Worm (Caenorhabditis elegans): ENCODE data around the gene T12B3.2.

T12B3.2 gene

ce11 chrIV:7397507-7397906 lies 20.9 kb downstream of the T12B3.2 start:
- TF ChIP-seq lin-14 (GFP tag; optimal IDR thresholded peaks at IDR 0.05) (peak; percentile 5), efl-1 (optimal IDR thresholded peaks at IDR 0.05) (no peak), efl-1 (GFP tag; optimal IDR thresholded peaks at IDR 0.05 in 1 of 2) (peak in 1 of 2 experiments; percentile 77), tbx-2 (tag; optimal IDR thresholded peaks at IDR 0.05) (peak; percentile 30), pag-3 (tag; optimal IDR thresholded peaks at IDR 0.05; ENCODE audit: borderline replicate concordance, insufficient read depth) (no peak), elt-2 (tag; optimal IDR thresholded peaks at IDR 0.05) (no peak), irx-1 (tag; optimal IDR thresholded peaks at IDR 0.05) (no peak), aly-2 (tag; optimal IDR thresholded peaks at IDR 0.05) (no peak), isw-1 (GFP tag; IDR thresholded peaks at IDR 0.05) (no peak), hpl-2 (GFP tag; optimal IDR thresholded peaks at IDR 0.05) (no peak)

- TF ChIP-seq skn-1 (tag; optimal IDR thresholded peaks at IDR 0.05) (peak; percentile 33), lin-14 (GFP tag; optimal IDR thresholded peaks at IDR 0.05) (peak; percentile 81), nhr-20 (tag; optimal IDR thresholded peaks at IDR 0.05) (peak; percentile 24), rnt-1 (tag; optimal IDR thresholded peaks at IDR 0.05) (peak; percentile 35), zip-4 (GFP tag; optimal IDR thresholded peaks at IDR 0.05) (no peak), dsc-1 (tag; optimal IDR thresholded peaks at IDR 0.05) (peak; percentile 39), snu-23 (GFP tag; optimal IDR thresholded peaks at IDR 0.05) (peak; percentile 20), nhr-71 (tag; optimal IDR thresholded peaks at IDR 0.05) (peak; percentile 45), ceh-82 (tag; optimal IDR thresholded peaks at IDR 0.05) (peak in 1 of 3 experiments; percentile 39), fkh-10 (GFP tag; optimal IDR thresholded peaks at IDR 0.05) (peak; percentile 58), lsy-2 (tag; optimal IDR thresholded peaks at IDR 0.05) (peak in 1 of 2 experiments; percentile 14), sptf-1 (tag; optimal IDR thresholded peaks at IDR 0.05) (no peak), unc-86 (tag; optimal IDR thresholded peaks at IDR 0.05) (peak; percentile 40), unc-130 (tag; optimal IDR thresholded peaks at IDR 0.05) (peak; percentile 31), swsn-7 (tag; optimal IDR thresholded peaks at IDR 0.05) (peak; percentile 14), elt-2 (tag; optimal IDR thresholded peaks at IDR 0.05) (no peak)
Measured at ce11 chrIV:7400502-7401118, 24.0 kb downstream of the T12B3.2 start.

- TF ChIP-seq mep-1 (tag; optimal IDR thresholded peaks at IDR 0.05) (peak; percentile 75), nhr-71 (tag; optimal IDR thresholded peaks at IDR 0.05) (peak; percentile 87), egl-27 (tag; optimal IDR thresholded peaks at IDR 0.05) (peak in 1 of 2 experiments; percentile 19), ceh-82 (tag; optimal IDR thresholded peaks at IDR 0.05) (peak; percentile 55 to 88 (median 69)), egl-13 (tag; optimal IDR thresholded peaks at IDR 0.05) (peak; percentile 72), skn-1 (tag; optimal IDR thresholded peaks at IDR 0.05) (peak; percentile 49), nhr-19 (GFP tag; conservative IDR thresholded peaks at IDR 0.05) (peak; percentile 64), xbp-1 (tag; optimal IDR thresholded peaks at IDR 0.05) (peak; percentile 62), nhr-85 (tag) (no peak), lin-13 (GFP tag; optimal IDR thresholded peaks at IDR 0.05) (peak; percentile 6), mab-9 (GFP tag; IDR thresholded peaks at IDR 0.05) (0 out of 2 replicates have a peak, but pooled peaks have one; percentile 18), tbx-2 (tag; optimal IDR thresholded peaks at IDR 0.05) (peak; percentile 83), vab-15 (tag; optimal IDR thresholded peaks at IDR 0.05) (no peak), nhr-90 (tag; optimal IDR thresholded peaks at IDR 0.05; ENCODE audit: poor library complexity) (no peak), grh-1 (GFP tag; IDR thresholded peaks at IDR 0.05) (no peak), fkh-10 (GFP tag; optimal IDR thresholded peaks at IDR 0.05) (peak; percentile 89), pqm-1 (tag; optimal IDR thresholded peaks at IDR 0.05) (no peak), efl-1 (optimal IDR thresholded peaks at IDR 0.05) (peak; percentile 39 to 56), efl-1 (GFP tag; optimal IDR thresholded peaks at IDR 0.05 in 1 of 2) (peak in 1 of 2 experiments; percentile 30), unc-86 (tag; optimal IDR thresholded peaks at IDR 0.05) (peak; percentile 88), lsy-2 (tag; optimal IDR thresholded peaks at IDR 0.05) (peak; percentile 43 to 82), nhr-47 (tag; optimal IDR thresholded peaks at IDR 0.05) (peak; percentile 83), hlh-17 (GFP tag; optimal IDR thresholded peaks at IDR 0.05; ENCODE audit: borderline replicate concordance) (no peak), tlp-1 (tag; optimal IDR thresholded peaks at IDR 0.05) (no peak), fos-1 (tag; optimal IDR thresholded peaks at IDR 0.05) (peak; percentile 70), snu-23 (GFP tag; optimal IDR thresholded peaks at IDR 0.05) (peak; percentile 74), lir-3 (tag; optimal IDR thresholded peaks at IDR 0.05; ENCODE audit: poor library complexity) (peak; percentile 10), lin-35 (GFP tag; optimal IDR thresholded peaks at IDR 0.05) (peak in 1 of 2 experiments; percentile 60), ztf-4 (tag; optimal IDR thresholded peaks at IDR 0.05) (peak; percentile 40), swsn-7 (tag; optimal IDR thresholded peaks at IDR 0.05) (peak; percentile 82), snpc-4 (tag; optimal IDR thresholded peaks at IDR 0.05) (peak; percentile 4), rnt-1 (tag; optimal IDR thresholded peaks at IDR 0.05) (peak; percentile 58), unc-62 (GFP tag; optimal IDR thresholded peaks at IDR 0.05) (no peak), pax-3 (tag; optimal IDR thresholded peaks at IDR 0.05) (peak; percentile 32)
Measured at ce11 chrIV:7402077-7402476, 25.5 kb downstream of the T12B3.2 start.
